Fruit fly (Drosophila melanogaster): Measurements from ENCODE around the gene stg.

The stg gene

DNA sequence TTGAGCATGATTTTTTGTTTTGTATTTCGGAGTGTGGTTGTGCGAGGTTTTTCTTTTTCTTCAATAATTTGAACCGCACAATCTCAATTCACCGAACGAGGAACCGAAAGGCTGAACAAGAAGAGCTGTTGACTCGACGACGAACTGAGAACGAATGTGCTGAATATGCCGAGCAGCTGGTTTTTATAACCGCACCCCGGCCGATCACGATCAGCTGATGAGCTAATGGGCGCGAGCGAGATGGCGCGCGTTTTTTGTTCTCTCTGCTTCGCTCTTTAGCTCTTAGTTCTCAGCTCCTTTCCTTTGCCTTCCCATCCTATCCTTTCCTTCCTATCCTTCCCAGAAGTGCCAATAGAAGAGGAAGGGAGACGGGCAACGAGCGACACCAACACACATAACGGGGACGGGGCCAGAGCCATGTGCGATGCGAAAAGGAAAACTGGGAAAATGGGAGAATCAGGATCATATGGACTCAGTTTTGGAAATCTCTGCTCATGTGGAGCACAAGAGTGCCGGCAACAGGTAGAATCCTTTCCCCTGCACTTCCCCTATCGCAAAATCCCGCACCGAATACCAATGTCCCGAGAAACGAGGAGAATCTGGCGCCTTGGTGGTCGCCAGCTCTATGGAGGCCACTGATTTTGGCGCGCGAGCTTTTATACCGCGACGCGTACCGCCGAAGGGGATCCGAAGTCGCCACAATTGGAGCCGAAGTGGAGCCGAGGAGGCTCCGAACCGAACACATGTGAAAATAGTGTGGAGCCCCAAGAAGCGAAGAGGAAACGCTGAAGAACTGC lies at the start of gene stg:
Gene stg (minus strand): TSS at position 635 of the 797 bp plus-strand sequence.
- TF ChIP-seq jim (GFP tag; optimal IDR thresholded peaks at IDR 0.05) (no peak), psq (GFP tag; optimal IDR thresholded peaks at IDR 0.05) (peak; percentile 83), Vsx2 (GFP tag; optimal IDR thresholded peaks at IDR 0.05; ENCODE audit: partially characterized antibody) (peak; percentile 41), Dif (GFP tag; optimal IDR thresholded peaks at IDR 0.05; ENCODE audit: partially characterized antibody) (peak; percentile 39)

DNA sequence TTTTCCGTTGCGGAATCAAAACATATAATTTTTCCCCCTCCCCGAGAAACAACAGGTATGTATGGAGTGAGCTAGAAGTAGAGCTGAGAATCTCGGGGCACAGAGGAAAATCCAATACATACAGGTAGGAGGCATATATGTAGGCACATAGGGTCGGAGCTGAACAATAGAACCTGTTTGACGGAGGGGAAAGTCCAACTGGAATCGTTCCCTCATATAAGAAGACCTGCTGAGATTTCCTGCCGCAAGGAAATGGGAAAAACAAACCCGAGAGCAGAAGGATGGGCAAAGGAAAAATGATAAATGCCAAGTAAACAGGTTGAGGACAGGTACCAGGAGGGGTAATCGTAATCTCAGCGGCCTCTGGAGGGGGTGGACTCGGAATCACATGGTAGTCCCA lies 48.5 kb upstream of the stg start:
- TF ChIP-seq psq (GFP tag; optimal IDR thresholded peaks at IDR 0.05), result no peak
- TF ChIP-seq Hr78 (GFP tag; optimal IDR thresholded peaks at IDR 0.05), result no peak
- TF ChIP-seq Rel (GFP tag; optimal IDR thresholded peaks at IDR 0.05), result no peak
- no peak for TF ChIP-seq Rel (tag; optimal IDR thresholded peaks at IDR 0.05)
- no peak for TF ChIP-seq usp (GFP tag; optimal IDR thresholded peaks at IDR 0.05)
- TF ChIP-seq OdsH (GFP tag; optimal IDR thresholded peaks at IDR 0.05), result no peak
- TF ChIP-seq sage (GFP tag; optimal IDR thresholded peaks at IDR 0.05), result no peak
- no peak for TF ChIP-seq woc (GFP tag; optimal IDR thresholded peaks at IDR 0.05)
- TF ChIP-seq Dfd (GFP tag; optimal IDR thresholded peaks at IDR 0.05), result no peak
- no peak for TF ChIP-seq Hnf4 (GFP tag; optimal IDR thresholded peaks at IDR 0.05)
- no peak for TF ChIP-seq ey (GFP tag; optimal IDR thresholded peaks at IDR 0.05)
- TF ChIP-seq foxo (GFP tag; optimal IDR thresholded peaks at IDR 0.05), result no peak
- TF ChIP-seq dl (GFP tag; optimal IDR thresholded peaks at IDR 0.05; ENCODE audit: insufficient read depth in 1 of 2, partially characterized antibody in 2 of 2), result no peak
- TF ChIP-seq pan (optimal IDR thresholded peaks at IDR 0.05), result no peak

DNA sequence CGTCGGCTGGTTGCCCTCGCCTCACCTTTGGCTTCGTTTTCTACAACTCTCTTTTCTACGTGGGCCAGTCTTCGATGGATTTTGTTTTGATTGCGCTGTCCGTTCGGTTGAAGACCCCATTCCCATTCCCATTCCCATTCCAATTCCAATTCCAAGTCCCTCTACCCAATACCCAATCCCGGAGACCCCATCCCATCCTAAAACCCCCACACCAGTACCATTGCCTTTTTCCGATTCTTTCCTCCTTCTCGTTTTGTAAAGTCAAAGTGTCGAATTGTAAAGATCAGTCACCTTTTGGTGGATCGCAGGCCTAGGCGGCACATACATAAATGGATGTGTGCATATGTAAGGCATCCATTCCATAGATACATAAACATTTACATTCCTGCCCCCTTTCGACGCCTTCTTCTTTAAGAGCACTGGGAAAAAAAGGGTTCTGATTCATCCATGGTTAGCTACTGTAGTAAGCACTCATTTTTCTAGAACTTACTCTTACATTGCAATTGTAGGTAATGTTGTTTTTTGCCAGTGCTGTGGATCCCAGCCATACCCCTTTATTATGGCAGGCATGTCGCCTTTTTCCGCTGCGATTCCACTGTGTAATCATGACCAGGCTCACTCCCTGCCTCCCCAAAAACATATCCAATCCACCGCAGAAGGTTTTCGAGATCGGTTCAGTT lies 44.3 kb upstream of the stg start:
- TF ChIP-seq Abd-B (GFP tag; optimal IDR thresholded peaks at IDR 0.05), result no peak
- TF ChIP-seq Hnf4 (GFP tag; optimal IDR thresholded peaks at IDR 0.05), result no peak
- no peak for TF ChIP-seq HLH106 (tag; optimal IDR thresholded peaks at IDR 0.05)
- no peak for TF ChIP-seq dmrt93B (GFP tag; optimal IDR thresholded peaks at IDR 0.05)
- TF ChIP-seq brk (GFP tag; optimal IDR thresholded peaks at IDR 0.05), result no peak
- no peak for TF ChIP-seq Sp1 (GFP tag; optimal IDR thresholded peaks at IDR 0.05)
- no peak for TF ChIP-seq Dfd (GFP tag; optimal IDR thresholded peaks at IDR 0.05)
- no peak for TF ChIP-seq pan (optimal IDR thresholded peaks at IDR 0.05)
- no peak for TF ChIP-seq Dif (GFP tag; optimal IDR thresholded peaks at IDR 0.05; ENCODE audit: partially characterized antibody)
- TF ChIP-seq ey (GFP tag; optimal IDR thresholded peaks at IDR 0.05), result no peak
- TF ChIP-seq Jra (GFP tag; optimal IDR thresholded peaks at IDR 0.05), result no peak
- TF ChIP-seq OdsH (GFP tag; optimal IDR thresholded peaks at IDR 0.05), result no peak
- TF ChIP-seq rgr (GFP tag; optimal IDR thresholded peaks at IDR 0.05), result no peak
- no peak for TF ChIP-seq sage (GFP tag; optimal IDR thresholded peaks at IDR 0.05)
- TF ChIP-seq Hr83 (GFP tag; optimal IDR thresholded peaks at IDR 0.05; ENCODE audit: poor library complexity, severe bottlenecking), result no peak
- no peak for TF ChIP-seq tai (GFP tag; optimal IDR thresholded peaks at IDR 0.05)
- no peak for TF ChIP-seq foxo (GFP tag; optimal IDR thresholded peaks at IDR 0.05)
- TF ChIP-seq Vsx2 (GFP tag; optimal IDR thresholded peaks at IDR 0.05; ENCODE audit: partially characterized antibody), result no peak
- TF ChIP-seq Mio (GFP tag; optimal IDR thresholded peaks at IDR 0.05), result no peak

DNA sequence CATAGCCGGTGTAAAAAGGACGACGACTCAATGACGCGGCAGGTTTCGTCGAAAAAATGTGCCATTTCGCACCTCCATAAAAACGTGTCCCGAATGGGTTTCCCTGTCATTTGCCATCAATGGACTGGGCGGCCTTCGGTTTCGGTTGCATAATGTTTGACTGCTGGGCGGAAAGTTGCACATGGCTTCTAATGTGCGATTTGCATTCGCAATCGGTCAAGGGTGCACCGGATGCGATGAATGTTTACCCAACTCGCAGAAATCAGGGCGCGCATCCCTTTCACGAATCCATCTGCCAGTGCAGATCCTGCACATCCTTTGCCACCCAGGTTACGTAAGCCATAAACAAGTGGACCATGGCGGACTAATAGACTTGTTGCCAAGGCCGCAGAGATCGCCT lies 42.2 kb upstream of the stg start:
- TF ChIP-seq woc (GFP tag; optimal IDR thresholded peaks at IDR 0.05), result no peak
- TF ChIP-seq tai (GFP tag; optimal IDR thresholded peaks at IDR 0.05), result no peak
- TF ChIP-seq h (GFP tag; optimal IDR thresholded peaks at IDR 0.05), result no peak
- no peak for TF ChIP-seq CrebA (GFP tag; optimal IDR thresholded peaks at IDR 0.05; ENCODE audit: borderline replicate concordance)

DNA sequence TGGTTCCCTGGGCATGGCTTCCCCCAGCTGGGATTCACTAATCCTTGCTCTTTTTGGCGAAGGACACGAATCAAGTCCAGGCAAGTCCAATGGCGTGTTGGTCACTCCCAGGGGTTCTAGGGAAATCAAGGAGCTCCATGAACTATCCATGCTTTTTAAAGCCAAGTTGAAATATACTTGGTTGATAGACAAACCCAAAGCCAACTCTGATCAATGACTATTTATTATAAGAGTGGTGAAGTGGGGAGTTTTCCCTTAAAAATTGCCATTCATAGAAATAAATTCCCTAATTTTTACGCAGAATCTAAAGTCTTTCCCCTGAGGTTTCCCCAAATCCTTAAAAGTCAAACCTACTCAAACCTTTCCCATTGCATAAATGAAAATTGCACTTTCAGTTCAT lies 41.5 kb upstream of the stg start, which contains the start of gene CG14506:
Gene CG14506 (minus strand): TSS at position 101 of the 400 bp plus-strand sequence.
- TF ChIP-seq pan (optimal IDR thresholded peaks at IDR 0.05), result no peak
- TF ChIP-seq ey (GFP tag; optimal IDR thresholded peaks at IDR 0.05), result no peak
- no peak for TF ChIP-seq dmrt93B (GFP tag; optimal IDR thresholded peaks at IDR 0.05)
- TF ChIP-seq dsf (GFP tag; optimal IDR thresholded peaks at IDR 0.05; ENCODE audit: borderline replicate concordance), result no peak
- no peak for TF ChIP-seq Dfd (GFP tag; optimal IDR thresholded peaks at IDR 0.05)
- TF ChIP-seq fru (GFP tag; optimal IDR thresholded peaks at IDR 0.05), result no peak
- no peak for TF ChIP-seq CG32264 (GFP tag; optimal IDR thresholded peaks at IDR 0.05)
- no peak for TF ChIP-seq Dif (GFP tag; optimal IDR thresholded peaks at IDR 0.05; ENCODE audit: partially characterized antibody)
- no peak for TF ChIP-seq Jra (GFP tag; optimal IDR thresholded peaks at IDR 0.05)
- TF ChIP-seq brk (GFP tag; optimal IDR thresholded peaks at IDR 0.05), result no peak
- TF ChIP-seq br (GFP tag; optimal IDR thresholded peaks at IDR 0.05), result no peak
- TF ChIP-seq sage (GFP tag; optimal IDR thresholded peaks at IDR 0.05), result no peak
- TF ChIP-seq Rel (GFP tag; optimal IDR thresholded peaks at IDR 0.05), result no peak
- TF ChIP-seq Rel (tag; optimal IDR thresholded peaks at IDR 0.05), result no peak
